Fruit fly (Drosophila melanogaster) whole organism, embryonic: Measurements from ENCODE around the gene CG13896.
A peak's percentile ranks its signal among the peaks of the same experiment; 100 is the strongest.

Experiments used
- Blimp-1 ChIP-seq: fragments of 200-800 bp; sonication (Bioruptor generic); optimal IDR thresholded peaks from 3 replicates; lab custom pipeline; 2018; ENCODE audit warnings: missing biosample characterization, missing genetic modification characterization, mild to moderate bottlenecking, moderate library complexity, missing genetic modification reagents
- CG10366 ChIP-seq: fragments of 200-800 bp; sonication (Bioruptor generic); IDR thresholded peaks from 2 replicates; pipeline ENCODE4 v1.3.6; 2022; ENCODE audit warnings: missing biosample characterization, missing genetic modification characterization
- CG10959 ChIP-seq: fragments of 200-800 bp; sonication (Bioruptor generic); IDR thresholded peaks from 2 replicates; pipeline ENCODE4 v1.3.6; 2022; ENCODE audit warnings: missing biosample characterization, missing genetic modification characterization
- CG11504 ChIP-seq: fragments of 200-800 bp; sonication (Bioruptor generic); optimal IDR thresholded peaks from 3 replicates; lab custom pipeline; 2019; ENCODE audit warnings: missing biosample characterization, mild to moderate bottlenecking, missing genetic modification characterization, moderate library complexity
- CG12219 ChIP-seq: fragments of 200-800 bp; sonication (Bioruptor generic); optimal IDR thresholded peaks from 3 replicates; lab custom pipeline; 2018; ENCODE audit warnings: missing biosample characterization, mild to moderate bottlenecking, missing genetic modification characterization
- CG1233 ChIP-seq: fragments of 200-800 bp; sonication (Bioruptor generic); optimal IDR thresholded peaks from 4 replicates; lab custom pipeline; 2018; ENCODE audit warnings: missing biosample characterization, mild to moderate bottlenecking, missing genetic modification characterization
- CG14667 ChIP-seq: fragments of 200-800 bp; sonication (Bioruptor generic); IDR thresholded peaks from 2 replicates; pipeline ENCODE4 v1.3.6; 2022; ENCODE audit warnings: missing biosample characterization, missing genetic modification characterization
- CG1603 ChIP-seq: fragments of 200-800 bp; sonication (Bioruptor generic); optimal IDR thresholded peaks from 2 replicates; lab custom pipeline; 2019; ENCODE audit warnings: missing biosample characterization, mild to moderate bottlenecking, missing genetic modification characterization, moderate library complexity
- CG17612 ChIP-seq: fragments of 200-800 bp; sonication (Bioruptor generic); IDR thresholded peaks from 2 replicates; pipeline ENCODE4 v1.3.6; 2022; ENCODE audit warnings: missing biosample characterization, missing genetic modification characterization
- CG2120 ChIP-seq: fragments of 200-800 bp; sonication (Bioruptor generic); optimal IDR thresholded peaks from 3 replicates; lab custom pipeline; 2016; ENCODE audit warnings: missing biosample characterization, missing genetic modification characterization
- CG34224 ChIP-seq: fragments of 200-800 bp; sonication (Bioruptor generic); IDR thresholded peaks from 3 replicates; pipeline ENCODE4 v1.3.6; 2022; ENCODE audit warnings: missing biosample characterization, missing genetic modification characterization; ENCODE audit not compliant: partially characterized antibody
- CG3726 ChIP-seq: fragments of 200-800 bp; sonication (Bioruptor generic); IDR thresholded peaks from 3 replicates; pipeline ENCODE4, ENCODE4 v1.3.6; 2022; ENCODE audit warnings: missing biosample characterization, missing genetic modification characterization
- CG3838 ChIP-seq: fragments of 200-800 bp; sonication (Bioruptor generic); optimal IDR thresholded peaks from 3 replicates; lab custom pipeline; 2016; ENCODE audit warnings: missing biosample characterization, missing genetic modification characterization
- CG43689 ChIP-seq: fragments of 200-800 bp; sonication (Bioruptor generic); IDR thresholded peaks from 2 replicates; pipeline ENCODE4 v1.3.6; 2022; ENCODE audit warnings: missing biosample characterization, missing genetic modification characterization
- CG5953 ChIP-seq: fragments of 200-800 bp; sonication (Bioruptor generic); IDR thresholded peaks from 2 replicates; pipeline ENCODE4 v1.3.6; 2022; ENCODE audit warnings: missing biosample characterization, missing genetic modification characterization
- CG8478 ChIP-seq: fragments of >200 bp; optimal IDR thresholded peaks from 2 replicates; lab custom pipeline; 2018
- CG8944 ChIP-seq: fragments of 200-800 bp; sonication (Bioruptor generic); optimal IDR thresholded peaks from 3 replicates; lab custom pipeline; 2016; ENCODE audit warnings: missing biosample characterization, missing genetic modification characterization
- CG9215 ChIP-seq: fragments of 200-800 bp; sonication (Bioruptor generic); IDR thresholded peaks from 2 replicates; pipeline ENCODE4 v1.3.6; 2022; ENCODE audit warnings: missing biosample characterization, missing genetic modification characterization
- Ets97D ChIP-seq: fragments of 200-800 bp; sonication (Bioruptor generic); optimal IDR thresholded peaks from 3 replicates; lab custom pipeline; 2016; ENCODE audit warnings: missing biosample characterization, missing genetic modification characterization
- Gsc ChIP-seq: fragments of 200-800 bp; sonication (Bioruptor generic); IDR thresholded peaks from 2 replicates; pipeline ENCODE4 v1.3.6; 2022; ENCODE audit warnings: missing biosample characterization, missing genetic modification characterization
- H15 ChIP-seq: fragments of 200-800 bp; sonication (Bioruptor generic); IDR thresholded peaks from 3 replicates; pipeline ENCODE4 v1.3.6; 2022; ENCODE audit warnings: missing biosample characterization, missing genetic modification characterization
- Hand ChIP-seq: fragments of 200-800 bp; sonication (Bioruptor generic); optimal IDR thresholded peaks from 2 replicates; lab custom pipeline; 2017; ENCODE audit warnings: mild to moderate bottlenecking, missing biosample characterization, missing genetic modification reagents, missing genetic modification characterization
- Mes4 ChIP-seq: fragments of 200-800 bp; sonication (Bioruptor generic); optimal IDR thresholded peaks from 2 replicates; lab custom pipeline; 2016; ENCODE audit warnings: missing biosample characterization, missing genetic modification characterization
- NC2β ChIP-seq: fragments of 200-800 bp; sonication (Bioruptor generic); optimal IDR thresholded peaks from 2 replicates; lab custom pipeline; 2016; ENCODE audit warnings: missing biosample characterization, missing genetic modification characterization
- Rx ChIP-seq: fragments of 200-800 bp; sonication (Bioruptor generic); IDR thresholded peaks from 2 replicates; pipeline ENCODE4 v1.3.6; 2022; ENCODE audit warnings: missing biosample characterization, missing genetic modification characterization
- Stat92E ChIP-seq, 3 experiments: fragments of >200 bp in 2 of 3; fragments of 200-800 bp in 1 of 3; sonication (Bioruptor generic) in 1 of 3; optimal IDR thresholded peaks; 2 replicates each; lab custom pipeline; 2017 to 2019; ENCODE audit warnings: missing biosample characterization in 3 of 3, missing genetic modification characterization in 3 of 3, mild to moderate bottlenecking in 1 of 3, moderate library complexity in 1 of 3
- Trl ChIP-seq, 3 experiments: fragments of >200 bp in 2 of 3; fragments of 200-800 bp in 1 of 3; sonication (Bioruptor generic) in 1 of 3; optimal IDR thresholded peaks; 2 replicates in 1 of 3; 3 replicates in 2 of 3; lab custom pipeline; 2016 to 2017; ENCODE audit warnings: missing biosample characterization in 1 of 3, missing genetic modification characterization in 1 of 3
- YL-1 ChIP-seq: fragments of 200-800 bp; sonication (Bioruptor generic); optimal IDR thresholded peaks from 3 replicates; lab custom pipeline; 2017; ENCODE audit warnings: missing biosample characterization, mild to moderate bottlenecking, missing genetic modification characterization
- ab ChIP-seq: fragments of 200-800 bp; sonication (Bioruptor generic); optimal IDR thresholded peaks from 2 replicates; lab custom pipeline; 2016; ENCODE audit warnings: missing biosample characterization, missing genetic modification characterization
- aop ChIP-seq: fragments of 200-800 bp; sonication (Bioruptor generic); IDR thresholded peaks from 2 replicates; pipeline ENCODE4 v1.3.6; 2022; ENCODE audit warnings: missing biosample characterization, missing genetic modification characterization
- dati ChIP-seq: fragments of 200-800 bp; sonication (Bioruptor generic); IDR thresholded peaks from 2 replicates; pipeline ENCODE4 v1.3.6; 2022; ENCODE audit warnings: missing biosample characterization, missing genetic modification characterization
- dimm ChIP-seq: fragments of 200-800 bp; sonication (Bioruptor generic); IDR thresholded peaks from 2 replicates; pipeline ENCODE4 v1.3.6; 2022; ENCODE audit warnings: missing biosample characterization, missing genetic modification characterization
- disco-r ChIP-seq: fragments of 200-800 bp; sonication (Bioruptor generic); optimal IDR thresholded peaks from 2 replicates; lab custom pipeline; 2016; ENCODE audit warnings: missing biosample characterization, missing genetic modification characterization
- dpn ChIP-seq, 2 experiments: fragments of 200-800 bp; sonication (Bioruptor generic); optimal IDR thresholded peaks; 3 replicates each; lab custom pipeline; 2016; ENCODE audit warnings: missing biosample characterization in 2 of 2, missing genetic modification characterization in 2 of 2
- ftz-f1 ChIP-seq: fragments of 200-800 bp; sonication (Bioruptor generic); optimal IDR thresholded peaks from 2 replicates; lab custom pipeline; 2016; ENCODE audit warnings: missing biosample characterization, missing genetic modification characterization
- gro ChIP-seq: fragments of 200-800 bp; sonication (Bioruptor generic); optimal IDR thresholded peaks from 2 replicates; lab custom pipeline; 2016; ENCODE audit warnings: missing biosample characterization, missing genetic modification characterization
- maf-S ChIP-seq: fragments of 200-800 bp; sonication (Bioruptor generic); optimal IDR thresholded peaks from 2 replicates; lab custom pipeline; 2016; ENCODE audit warnings: missing biosample characterization, missing genetic modification characterization
- nau ChIP-seq: fragments of 200-800 bp; sonication (Bioruptor generic); optimal IDR thresholded peaks from 3 replicates; lab custom pipeline; 2017; ENCODE audit warnings: missing biosample characterization, mild to moderate bottlenecking, missing genetic modification characterization, missing genetic modification reagents
- pfk ChIP-seq: fragments of 200-800 bp; sonication (Bioruptor generic); optimal IDR thresholded peaks from 2 replicates; lab custom pipeline; 2018; ENCODE audit warnings: missing biosample characterization, mild to moderate bottlenecking, missing genetic modification characterization, moderate library complexity
- ranshi ChIP-seq: fragments of 200-800 bp; sonication (Bioruptor generic); IDR thresholded peaks from 2 replicates; pipeline ENCODE4 v1.3.6; 2022; ENCODE audit warnings: missing biosample characterization, missing genetic modification characterization
- rib ChIP-seq: fragments of 200-800 bp; sonication (Bioruptor generic); IDR thresholded peaks from 2 replicates; pipeline ENCODE4 v1.3.6; 2022; ENCODE audit warnings: missing biosample characterization, missing genetic modification characterization
- sens ChIP-seq: fragments of 200-800 bp; sonication (Bioruptor generic); peaks from one replicate; lab custom pipeline; 2016; ENCODE audit warnings: missing biosample characterization, missing genetic modification characterization
- sna ChIP-seq: fragments of 200-800 bp; sonication (Bioruptor generic); IDR thresholded peaks from 2 replicates; pipeline ENCODE4 v1.3.6; 2022; ENCODE audit warnings: missing biosample characterization, missing genetic modification characterization; ENCODE audit not compliant: partially characterized antibody
- tll ChIP-seq, 2 experiments: fragments of 200-800 bp in 1 of 2; fragments of >200 bp in 1 of 2; sonication (Bioruptor generic) in 1 of 2; optimal IDR thresholded peaks; 2 replicates each; lab custom pipeline; 2017 to 2019; ENCODE audit warnings: missing biosample characterization in 2 of 2, missing genetic modification characterization in 2 of 2, mild to moderate bottlenecking in 1 of 2, moderate library complexity in 1 of 2
- toy ChIP-seq: fragments of 200-800 bp; sonication (Bioruptor generic); IDR thresholded peaks from 2 replicates; pipeline ENCODE4 v1.3.6; 2022; ENCODE audit warnings: missing biosample characterization, missing genetic modification characterization
- trh ChIP-seq: fragments of 200-800 bp; sonication (Bioruptor generic); optimal IDR thresholded peaks from 2 replicates; lab custom pipeline; 2016; ENCODE audit warnings: missing biosample characterization, missing genetic modification characterization
- ttk ChIP-seq: fragments of 200-800 bp; sonication (Bioruptor generic); IDR thresholded peaks from 2 replicates; pipeline ENCODE4 v2.1.2; 2022; ENCODE audit warnings: missing biosample characterization, missing genetic modification characterization
- unc-4 ChIP-seq: fragments of 200-800 bp; sonication (Bioruptor generic); IDR thresholded peaks from 2 replicates; pipeline ENCODE4 v1.3.6; 2022; ENCODE audit warnings: missing biosample characterization, missing genetic modification characterization; ENCODE audit not compliant: partially characterized antibody
- zen2 ChIP-seq: fragments of 200-800 bp; sonication (Bioruptor generic); IDR thresholded peaks from 3 replicates; pipeline ENCODE4 v1.3.6; 2022; ENCODE audit warnings: missing biosample characterization, missing genetic modification characterization; ENCODE audit not compliant: partially characterized antibody
- zfh1 ChIP-seq: fragments of 200-800 bp; sonication (Bioruptor generic); IDR thresholded peaks from 3 replicates; pipeline ENCODE4 v1.3.6; 2022; ENCODE audit warnings: missing biosample characterization, missing genetic modification characterization

CG13896 gene

dm6 chr3L:751516-752125 lies 40.0 kb upstream of the CG13896 start:
- peak; percentile 47 for TF ChIP-seq CG11504 (tag; lab: Kevin White, UChicago)
- TF ChIP-seq CG5953 (GFP tag; lab: Robert Waterston, UW): 0 out of 2 replicates have a peak, but pooled peaks have one; percentile 24
- TF ChIP-seq CG8478 (lab: Kevin White, UChicago): no peak
- TF ChIP-seq aop (GFP tag; lab: Robert Waterston, UW): no peak
- TF ChIP-seq CG3838 (GFP tag; lab: Kevin White, UChicago): no peak
- TF ChIP-seq disco-r: no peak
- TF ChIP-seq H15: 0 out of 3 replicates have a peak, but pooled peaks have one; percentile 39
- TF ChIP-seq YL-1: no peak
- TF ChIP-seq zfh1 (GFP tag; lab: Robert Waterston, UW): peak; percentile 61; the same call in 2 of the 3 replicates
- peak; percentile 69 for TF ChIP-seq ranshi
- TF ChIP-seq CG1603 (tag; lab: Kevin White, UChicago): peak; percentile 56
- TF ChIP-seq Hand (GFP tag; lab: Kevin White, UChicago): no peak
- TF ChIP-seq pfk (GFP tag; lab: Kevin White, UChicago): no peak
- TF ChIP-seq sens: no peak
- no peak for TF ChIP-seq ftz-f1 (GFP tag; lab: Kevin White, UChicago)
- TF ChIP-seq tll (GFP tag; optimal IDR thresholded peaks at IDR 0.05; lab: Kevin White, UChicago): no peak
- peak in 1 of 2 experiments; percentile 32 for TF ChIP-seq dpn (GFP tag; optimal IDR thresholded peaks at IDR 0.05; lab: Kevin White, UChicago)
- no peak for TF ChIP-seq Trl (optimal IDR thresholded peaks at IDR 0.05; lab: Kevin White, UChicago)
- TF ChIP-seq Trl (GFP tag; optimal IDR thresholded peaks at IDR 0.05; lab: Kevin White, UChicago): no peak
- no peak for TF ChIP-seq CG34224
- TF ChIP-seq Blimp-1 (GFP tag; lab: Kevin White, UChicago): peak; percentile 0
- TF ChIP-seq CG1233 (GFP tag; lab: Kevin White, UChicago): no peak
- TF ChIP-seq dimm (GFP tag; lab: Robert Waterston, UW): no peak
- TF ChIP-seq CG10959: no peak
- TF ChIP-seq CG43689 (GFP tag; lab: Robert Waterston, UW): 0 out of 2 replicates have a peak, but pooled peaks have one; percentile 11
- no peak for TF ChIP-seq CG8944 (GFP tag; lab: Kevin White, UChicago)
- TF ChIP-seq gro (GFP tag; lab: Kevin White, UChicago): no peak
- no peak for TF ChIP-seq NC2β (GFP tag; lab: Kevin White, UChicago)
- TF ChIP-seq CG3726 (GFP tag; lab: Robert Waterston, UW): 0 out of 3 replicates have a peak, but pooled peaks have one; percentile 24
- no peak for TF ChIP-seq dati (GFP tag; lab: Robert Waterston, UW)
- TF ChIP-seq Stat92E (GFP tag; optimal IDR thresholded peaks at IDR 0.05; lab: Kevin White, UChicago): no peak
- no peak for TF ChIP-seq Ets97D (GFP tag; lab: Kevin White, UChicago)
- peak; percentile 39 for TF ChIP-seq CG2120
- no peak for TF ChIP-seq CG10366 (GFP tag; lab: Robert Waterston, UW)
- peak; percentile 16; the same call in 1 of the 2 replicates for TF ChIP-seq CG14667 (GFP tag; lab: Robert Waterston, UW)
- TF ChIP-seq rib: 0 out of 2 replicates have a peak, but pooled peaks have one; percentile 46
- peak; percentile 46; the same call in 1 of the 2 replicates for TF ChIP-seq CG17612 (GFP tag; lab: Robert Waterston, UW)
- no peak for TF ChIP-seq CG12219
- TF ChIP-seq ttk: peak; percentile 44; the same call in 1 of the 2 replicates
- peak; percentile 47; the same call in 1 of the 2 replicates for TF ChIP-seq Rx (GFP tag; lab: Robert Waterston, UW)
- peak; percentile 57; the same call in 1 of the 2 replicates for TF ChIP-seq toy (GFP tag; lab: Robert Waterston, UW)
- peak; percentile 24 for TF ChIP-seq nau (GFP tag; lab: Kevin White, UChicago)
- TF ChIP-seq trh: no peak
- TF ChIP-seq sna (GFP tag; lab: Robert Waterston, UW): no peak
- TF ChIP-seq Mes4 (GFP tag; lab: Kevin White, UChicago): no peak
- TF ChIP-seq zen2 (GFP tag; lab: Robert Waterston, UW): no peak
- no peak for TF ChIP-seq ab (GFP tag; lab: Kevin White, UChicago)
- TF ChIP-seq CG9215 (GFP tag; lab: Robert Waterston, UW): peak; percentile 40; the same call in 1 of the 2 replicates
- TF ChIP-seq unc-4 (GFP tag; lab: Robert Waterston, UW): no peak
- TF ChIP-seq Gsc (GFP tag; lab: Robert Waterston, UW): no peak
- no peak for TF ChIP-seq maf-S (GFP tag; lab: Kevin White, UChicago)
